Worm (Caenorhabditis elegans): Measurements from ENCODE around the gene C16C8.17.

Gene C16C8.17

ce11 chrII:3471603-3472002 lies 31.0 kb downstream of the C16C8.17 start, which contains the start of gene Y49F6B.13:
Gene Y49F6B.13 (minus strand): TSS chrII:3471703.
- no peak for TF ChIP-seq ztf-7 (tag; optimal IDR thresholded peaks at IDR 0.05)
- peak; percentile 17 for TF ChIP-seq aha-1 (tag)

ce11 chrII:3472316-3472715 lies 31.7 kb downstream of the C16C8.17 start, which contains the start of gene Y49F6B.12:
Gene Y49F6B.12 (minus strand): TSS chrII:3472416.
- TF ChIP-seq ceh-44 (GFP tag; IDR thresholded peaks at IDR 0.05) (no peak), lin-13 (GFP tag; optimal IDR thresholded peaks at IDR 0.05) (no peak), unc-39 (tag; optimal IDR thresholded peaks at IDR 0.05) (no peak), aha-1 (tag) (peak; percentile 45)

- TF ChIP-seq dmd-6 (GFP tag; IDR thresholded peaks at IDR 0.05), result no peak
- TF ChIP-seq hlh-11 (tag; optimal IDR thresholded peaks at IDR 0.05), result no peak
- no peak for TF ChIP-seq spr-1 (tag; optimal IDR thresholded peaks at IDR 0.05)
- no peak for TF ChIP-seq dpl-1 (GFP tag; optimal IDR thresholded peaks at IDR 0.05)
- no peak for TF ChIP-seq hmg-1.1 (GFP tag; IDR thresholded peaks at IDR 0.05)
- TF ChIP-seq R02D3.7 (tag; optimal IDR thresholded peaks at IDR 0.05), result no peak
- TF ChIP-seq pha-4 (GFP tag; IDR thresholded peaks at IDR 0.05), result no peak
- TF ChIP-seq pha-4 (tag; optimal IDR thresholded peaks at IDR 0.05), result no peak
- no peak for TF ChIP-seq ztf-7 (tag; optimal IDR thresholded peaks at IDR 0.05)
- TF ChIP-seq ama-1 (optimal IDR thresholded peaks at IDR 0.05), result no peak
- TF ChIP-seq nhr-41 (GFP tag; IDR thresholded peaks at IDR 0.05), result no peak
- TF ChIP-seq Y5F2A.4 (GFP tag; optimal IDR thresholded peaks at IDR 0.05), result no peak
- no peak for TF ChIP-seq zfp-3 (GFP tag; conservative IDR thresholded peaks at IDR 0.05)
- TF ChIP-seq aly-2 (tag; optimal IDR thresholded peaks at IDR 0.05), result no peak
- TF ChIP-seq aha-1 (tag), result no peak
- no peak for TF ChIP-seq lin-39 (tag; optimal IDR thresholded peaks at IDR 0.05)
- TF ChIP-seq F26F4.8 (GFP tag; conservative IDR thresholded peaks at IDR 0.05), result no peak
- TF ChIP-seq nhr-28 (tag; optimal IDR thresholded peaks at IDR 0.05), result no peak
- TF ChIP-seq nhr-11 (tag; optimal IDR thresholded peaks at IDR 0.05), result no peak
- no peak for TF ChIP-seq lin-29 (GFP tag; IDR thresholded peaks at IDR 0.05)
These were observed 32.2 kb downstream of the C16C8.17 start, which contains the start of gene Y49F6B.6 for ce11 chrII:3472817-3473216. Gene Y49F6B.6 (plus strand): TSS chrII:3473117.

- no peak for TF ChIP-seq ceh-44 (GFP tag; IDR thresholded peaks at IDR 0.05)
- TF ChIP-seq Y48G9A.11 (GFP tag; IDR thresholded peaks at IDR 0.05), result no peak
- no peak for TF ChIP-seq zag-1 (tag; optimal IDR thresholded peaks at IDR 0.05)
- no peak for TF ChIP-seq T26A8.4 (GFP tag; IDR thresholded peaks at IDR 0.05)
- TF ChIP-seq pqm-1 (tag; optimal IDR thresholded peaks at IDR 0.05), result no peak
- TF ChIP-seq ztf-11 (tag; optimal IDR thresholded peaks at IDR 0.05), result no peak
- no peak for TF ChIP-seq unc-62 (GFP tag; optimal IDR thresholded peaks at IDR 0.05 in 1 of 2)
- TF ChIP-seq unc-62 (tag; optimal IDR thresholded peaks at IDR 0.05), result no peak
- TF ChIP-seq ZK546.5 (tag; optimal IDR thresholded peaks at IDR 0.05), result no peak
- no peak for TF ChIP-seq dve-1 (tag; optimal IDR thresholded peaks at IDR 0.05; ENCODE audit: insufficient read depth)
- TF ChIP-seq ceh-82 (tag; optimal IDR thresholded peaks at IDR 0.05), result no peak
- no peak for TF ChIP-seq ama-1 (optimal IDR thresholded peaks at IDR 0.05)
- TF ChIP-seq nhr-28 (tag; optimal IDR thresholded peaks at IDR 0.05), result no peak
- no peak for TF ChIP-seq hlh-11 (tag; optimal IDR thresholded peaks at IDR 0.05)
- TF ChIP-seq nhr-111 (GFP tag; optimal IDR thresholded peaks at IDR 0.05), result no peak
- no peak for TF ChIP-seq fos-1 (tag; optimal IDR thresholded peaks at IDR 0.05)
- no peak for TF ChIP-seq tag-97 (GFP tag; IDR thresholded peaks at IDR 0.05)
These were observed 33.1 kb downstream of the C16C8.17 start, which contains the start of gene sdz-32 for ce11 chrII:3473744-3474143. Gene sdz-32 (plus strand): TSS chrII:3474044.

ce11 chrII:3476536-3476935 lies 35.9 kb downstream of the C16C8.17 start:
- TF ChIP-seq Y5F2A.4 (GFP tag; optimal IDR thresholded peaks at IDR 0.05) (no peak), skn-1 (tag; optimal IDR thresholded peaks at IDR 0.05) (no peak), nhr-237 (tag; optimal IDR thresholded peaks at IDR 0.05) (no peak), ama-1 (optimal IDR thresholded peaks at IDR 0.05) (no peak), ceh-28 (tag; optimal IDR thresholded peaks at IDR 0.05) (no peak), nhr-11 (tag; optimal IDR thresholded peaks at IDR 0.05) (no peak), mes-2 (tag; optimal IDR thresholded peaks at IDR 0.05; ENCODE audit: poor library complexity, severe bottlenecking) (no peak), lin-1 (GFP tag; IDR thresholded peaks at IDR 0.05) (no peak), attf-4 (tag; optimal IDR thresholded peaks at IDR 0.05) (no peak), lin-29 (GFP tag; IDR thresholded peaks at IDR 0.05) (no peak), ztf-7 (tag; optimal IDR thresholded peaks at IDR 0.05) (no peak), tag-97 (GFP tag; IDR thresholded peaks at IDR 0.05) (no peak), ZK546.5 (tag; optimal IDR thresholded peaks at IDR 0.05) (no peak)
